Worm (Caenorhabditis elegans) whole organism, L4 larva: ENCODE data around the gene prp-21.

ENCODE experiments used
- R02D3.7 ChIP-seq: fragments of 150-350 bp; sonication (generic microtip); optimal IDR thresholded peaks from 3 replicates; lab custom pipeline; 2014; ENCODE audit warnings: missing biosample characterization, missing genetic modification characterization
- ama-1 ChIP-seq: fragments of 150-350 bp; optimal IDR thresholded peaks from 2 replicates; lab custom pipeline; 2014; ENCODE audit warnings: inconsistent platforms, mixed read lengths
- ces-1 ChIP-seq: fragments of 150-350 bp; sonication (generic microtip); optimal IDR thresholded peaks from 4 replicates; lab custom pipeline; 2014; ENCODE audit warnings: missing biosample characterization, missing genetic modification reagents, missing genetic modification characterization
- daf-12 ChIP-seq: fragments of 150-350 bp; optimal IDR thresholded peaks from 2 replicates; lab custom pipeline; 2014; ENCODE audit warnings: missing biosample characterization, missing genetic modification reagents, missing genetic modification characterization
- mep-1 ChIP-seq: fragments of 150-350 bp; sonication (generic microtip); optimal IDR thresholded peaks from 3 replicates; lab custom pipeline; 2014; ENCODE audit warnings: missing biosample characterization, missing genetic modification characterization
- nhr-11 ChIP-seq: fragments of 150-350 bp; optimal IDR thresholded peaks from 2 replicates; lab custom pipeline; 2014; ENCODE audit warnings: missing biosample characterization, missing genetic modification characterization
- nhr-237 ChIP-seq: sonication (generic microtip); optimal IDR thresholded peaks from 2 replicates; lab custom pipeline; 2017; ENCODE audit warnings: missing biosample characterization, missing genetic modification characterization
- nhr-77 ChIP-seq: fragments of 150-350 bp; optimal IDR thresholded peaks from 2 replicates; lab custom pipeline; 2014; ENCODE audit warnings: missing biosample characterization, missing genetic modification characterization
- rbr-2 ChIP-seq: sonication (generic microtip); optimal IDR thresholded peaks from 2 replicates; lab custom pipeline; 2016; ENCODE audit warnings: missing genotype, missing genetic modification characterization, missing compliant biosample characterization
- sdz-12 ChIP-seq: fragments of 200-800 bp; sonication (Bioruptor generic); optimal IDR thresholded peaks from 2 replicates; lab custom pipeline; 2018; ENCODE audit warnings: mild to moderate bottlenecking, missing genetic modification characterization, missing compliant biosample characterization
- unc-39 ChIP-seq: sonication (generic microtip); optimal IDR thresholded peaks from 2 replicates; lab custom pipeline; 2017; ENCODE audit warnings: missing biosample characterization, missing genetic modification characterization
- zfp-3 ChIP-seq: fragments of 200-800 bp; sonication (Bioruptor generic); conservative IDR thresholded peaks from 2 replicates; pipeline ENCODE4 v1.3.6; 2022; ENCODE audit warnings: missing genetic modification reagents, missing genetic modification characterization, missing compliant biosample characterization
- zip-11 ChIP-seq: fragments of 200-800 bp; sonication (Bioruptor generic); IDR thresholded peaks from 2 replicates; pipeline ENCODE4 v1.3.6; 2022; ENCODE audit warnings: missing genetic modification characterization, missing compliant biosample characterization
- ztf-11 ChIP-seq: fragments of 150-350 bp; optimal IDR thresholded peaks from 2 replicates; lab custom pipeline; 2014; ENCODE audit warnings: missing biosample characterization, missing genetic modification characterization

DNA sequence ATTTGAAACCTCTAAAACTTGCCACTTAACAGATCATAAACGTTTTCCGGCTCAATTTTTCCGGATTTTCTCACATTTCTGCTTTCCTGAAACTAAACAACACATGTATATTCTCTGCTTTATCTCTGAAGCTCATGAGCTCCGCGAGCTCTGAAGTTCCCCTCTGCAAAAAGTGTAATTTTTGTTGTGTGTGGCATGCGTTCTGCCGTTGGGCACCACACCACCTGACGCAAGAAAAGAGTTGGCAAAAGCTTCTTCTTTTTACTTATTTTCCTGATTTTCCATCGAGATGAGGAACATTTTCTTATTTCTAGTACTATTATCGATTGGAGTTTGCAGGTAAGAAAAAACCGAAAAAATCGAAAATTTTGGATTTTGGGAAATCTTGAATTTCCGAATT lies 41.7 kb downstream of the prp-21 start, which contains the start of gene lgc-34:
- TF ChIP-seq ama-1 (no peak), ztf-11 (no peak), daf-12 (tag; lab: Kevin White, UChicago) (no peak), unc-39 (no peak), nhr-77 (tag; lab: Kevin White, UChicago) (no peak), nhr-237 (tag; lab: Kevin White, UChicago) (no peak), rbr-2 (no peak), zfp-3 (no peak), zip-11 (GFP tag; lab: Robert Waterston, UW) (no peak), R02D3.7 (tag; lab: Kevin White, UChicago) (no peak), mep-1 (tag; lab: Kevin White, UChicago) (no peak), nhr-11 (tag; lab: Kevin White, UChicago) (no peak), sdz-12 (GFP tag; lab: Kevin White, UChicago) (no peak), ces-1 (no peak)
